Worm (Caenorhabditis elegans) whole organism, young adult: ENCODE results near the gene lin-31.

Experiments used
- C17E4.6 ChIP-seq: fragments of 200-800 bp; sonication (Bioruptor generic); IDR thresholded peaks from 2 replicates; pipeline ENCODE4 v1.3.6; 2022; ENCODE audit warnings: missing genetic modification reagents, missing genetic modification characterization, missing compliant biosample characterization
- F10E7.11 ChIP-seq: sonication (generic microtip); optimal IDR thresholded peaks from 2 replicates; lab custom pipeline; 2017; ENCODE audit warnings: mild to moderate bottlenecking, missing genetic modification characterization, moderate library complexity, missing compliant biosample characterization
- F22D6.2 ChIP-seq: sonication (generic microtip); optimal IDR thresholded peaks from 2 replicates; lab custom pipeline; 2016; ENCODE audit warnings: mild to moderate bottlenecking, missing genetic modification characterization, missing compliant biosample characterization
- Y53F4B.3 ChIP-seq: fragments of 200-800 bp; sonication (Bioruptor generic); IDR thresholded peaks from 2 replicates; pipeline ENCODE4 v1.3.6; 2022; ENCODE audit warnings: missing genetic modification reagents, missing genetic modification characterization, missing compliant biosample characterization
- akir-1 ChIP-seq: fragments of 200-800 bp; sonication (Bioruptor generic); optimal IDR thresholded peaks from 2 replicates; lab custom pipeline; 2018; ENCODE audit warnings: mild to moderate bottlenecking, missing genetic modification characterization, moderate library complexity, missing compliant biosample characterization
- ama-1 ChIP-seq, 3 experiments: fragments of 150-350 bp in 1 of 3; sonication (generic microtip) in 2 of 3; optimal IDR thresholded peaks; 2 replicates each; lab custom pipeline; 2014 to 2018; ENCODE audit warnings: missing biosample characterization in 2 of 3, missing genetic modification characterization in 2 of 3, missing genetic modification reagents in 2 of 3
- dpff-1 ChIP-seq: sonication (generic microtip); optimal IDR thresholded peaks from 2 replicates; lab custom pipeline; 2017; ENCODE audit warnings: mild to moderate bottlenecking, missing genetic modification characterization, missing compliant biosample characterization
- dpl-1 ChIP-seq: fragments of 150-350 bp; optimal IDR thresholded peaks from 2 replicates; lab custom pipeline; 2014; ENCODE audit warnings: missing biosample characterization, missing genetic modification reagents, missing genetic modification characterization
- lin-35 ChIP-seq, 3 experiments: fragments of 150-350 bp in 2 of 3; sonication (generic microtip) in 1 of 3; optimal IDR thresholded peaks; 2 replicates each; lab custom pipeline; 2014 to 2018; ENCODE audit warnings: missing biosample characterization in 3 of 3, missing genetic modification characterization in 3 of 3, missing genetic modification reagents in 3 of 3
- mcd-1 ChIP-seq: fragments of 200-800 bp; sonication (Bioruptor generic); IDR thresholded peaks from 2 replicates; pipeline ENCODE4 v1.3.6; 2022; ENCODE audit warnings: missing genetic modification reagents, missing genetic modification characterization, missing compliant biosample characterization
- mel-28 ChIP-seq: sonication (generic microtip); optimal IDR thresholded peaks from 2 replicates; lab custom pipeline; 2016; ENCODE audit warnings: borderline replicate concordance, mild to moderate bottlenecking, missing genetic modification characterization, missing compliant biosample characterization
- pha-4 ChIP-seq: fragments of 150-350 bp; sonication (generic microtip); optimal IDR thresholded peaks from 2 replicates; lab custom pipeline; 2014; ENCODE audit warnings: missing biosample characterization, missing genetic modification reagents, missing genetic modification characterization
- unc-62 ChIP-seq: fragments of 150-350 bp; optimal IDR thresholded peaks from 2 replicates; lab custom pipeline; 2014; ENCODE audit warnings: missing biosample characterization, missing genetic modification reagents, missing genetic modification characterization
- zfh-2 ChIP-seq: fragments of 200-800 bp; sonication (Bioruptor generic); conservative IDR thresholded peaks from 2 replicates; pipeline ENCODE4 v1.3.6; 2022; ENCODE audit warnings: missing genetic modification reagents, missing genetic modification characterization, missing compliant biosample characterization

ce11 chrII:4018617-4019016, 36.3 kb downstream of the lin-31 start, which contains the start of gene K07D4.6:
- no peak for TF ChIP-seq lin-35 (GFP tag; optimal IDR thresholded peaks at IDR 0.05; lab: Kevin White, UChicago)
- no peak for TF ChIP-seq pha-4 (tag; lab: Kevin White, UChicago)
- no peak for TF ChIP-seq mcd-1
- TF ChIP-seq akir-1 (GFP tag; lab: Kevin White, UChicago), result no peak
- no peak for TF ChIP-seq dpff-1 (tag; lab: Kevin White, UChicago)
- no peak for TF ChIP-seq ama-1 (optimal IDR thresholded peaks at IDR 0.05; lab: Kevin White, UChicago)
- no peak for TF ChIP-seq ama-1 (GFP tag; optimal IDR thresholded peaks at IDR 0.05; lab: Kevin White, UChicago)
- no peak for TF ChIP-seq F10E7.11
- TF ChIP-seq zfh-2 (GFP tag; lab: Robert Waterston, UW), result no peak
- TF ChIP-seq mel-28 (tag; lab: Kevin White, UChicago), result no peak
- no peak for TF ChIP-seq C17E4.6
- no peak for TF ChIP-seq Y53F4B.3
- no peak for TF ChIP-seq dpl-1 (GFP tag; lab: Kevin White, UChicago)
- TF ChIP-seq unc-62 (GFP tag; lab: Kevin White, UChicago), result no peak
- no peak for TF ChIP-seq F22D6.2
